Fruit fly (Drosophila melanogaster) whole organism, embryonic: Measurements from ENCODE around the gene cv-c.

Source experiments
- Atf-2 ChIP-seq: fragments of 200-800 bp; sonication (Bioruptor generic); optimal IDR thresholded peaks from 2 replicates; lab custom pipeline; 2016; ENCODE audit warnings: missing biosample characterization, missing genetic modification characterization
- CG10366 ChIP-seq: fragments of 200-800 bp; sonication (Bioruptor generic); IDR thresholded peaks from 2 replicates; pipeline ENCODE4 v1.3.6; 2022; ENCODE audit warnings: missing biosample characterization, missing genetic modification characterization
- CG10462 ChIP-seq: fragments of 200-800 bp; sonication (Bioruptor generic); optimal IDR thresholded peaks from 2 replicates; lab custom pipeline; 2016; ENCODE audit warnings: missing biosample characterization, missing genetic modification characterization
- CG10979 ChIP-seq: fragments of 200-800 bp; sonication (Bioruptor generic); optimal IDR thresholded peaks from 2 replicates; lab custom pipeline; 2018; ENCODE audit warnings: missing biosample characterization, mild to moderate bottlenecking, missing genetic modification characterization, moderate library complexity
- CG11560 ChIP-seq: fragments of 200-800 bp; sonication (Bioruptor generic); IDR thresholded peaks from 3 replicates; pipeline ENCODE4 v1.3.6; 2022; ENCODE audit warnings: missing biosample characterization, missing genetic modification characterization
- CG12391 ChIP-seq: fragments of 200-800 bp; sonication (Bioruptor generic); optimal IDR thresholded peaks from 3 replicates; lab custom pipeline; 2018; ENCODE audit warnings: missing biosample characterization, mild to moderate bottlenecking, missing genetic modification characterization, moderate library complexity
- CG13424 ChIP-seq: fragments of 200-800 bp; sonication (Bioruptor generic); optimal IDR thresholded peaks from 2 replicates; lab custom pipeline; 2019; ENCODE audit warnings: missing biosample characterization, mild to moderate bottlenecking, missing genetic modification characterization, moderate library complexity
- CG13624 ChIP-seq: fragments of 200-800 bp; sonication (Bioruptor generic); optimal IDR thresholded peaks from 2 replicates; lab custom pipeline; 2016; ENCODE audit warnings: missing biosample characterization, missing genetic modification characterization
- CG14014 ChIP-seq: fragments of 200-800 bp; sonication (Bioruptor generic); IDR thresholded peaks from 2 replicates; pipeline ENCODE4 v1.3.6; 2022; ENCODE audit warnings: missing biosample characterization, missing genetic modification characterization
- CG17612 ChIP-seq: fragments of 200-800 bp; sonication (Bioruptor generic); IDR thresholded peaks from 2 replicates; pipeline ENCODE4 v1.3.6; 2022; ENCODE audit warnings: missing biosample characterization, missing genetic modification characterization
- CG2875 ChIP-seq: fragments of 200-800 bp; sonication (Bioruptor generic); optimal IDR thresholded peaks from 2 replicates; lab custom pipeline; 2017; ENCODE audit warnings: missing biosample characterization, mild to moderate bottlenecking, missing genetic modification characterization, missing genetic modification reagents
- CG4854 ChIP-seq: fragments of 200-800 bp; sonication (Bioruptor generic); optimal IDR thresholded peaks from 2 replicates; lab custom pipeline; 2016; ENCODE audit warnings: missing biosample characterization, missing genetic modification characterization, inconsistent platforms
- CG6175 ChIP-seq: fragments of 200-800 bp; sonication (Bioruptor generic); IDR thresholded peaks from 3 replicates; pipeline ENCODE4 v1.3.6; 2022; ENCODE audit warnings: missing biosample characterization, missing genetic modification characterization
- CG8388 ChIP-seq: fragments of 200-800 bp; sonication (Bioruptor generic); optimal IDR thresholded peaks from 2 replicates; lab custom pipeline; 2019; ENCODE audit warnings: missing biosample characterization, mild to moderate bottlenecking, missing genetic modification characterization, moderate library complexity
- CG9797 ChIP-seq: fragments of 200-800 bp; sonication (Bioruptor generic); optimal IDR thresholded peaks from 3 replicates; lab custom pipeline; 2018; ENCODE audit warnings: missing biosample characterization, mild to moderate bottlenecking, missing genetic modification characterization
- Dek ChIP-seq: fragments of 200-800 bp; sonication (Bioruptor generic); optimal IDR thresholded peaks from 3 replicates; lab custom pipeline; 2019; ENCODE audit warnings: missing biosample characterization, mild to moderate bottlenecking, missing genetic modification characterization, moderate library complexity
- Dip2 ChIP-seq: fragments of 200-800 bp; sonication (Bioruptor generic); IDR thresholded peaks from 2 replicates; pipeline ENCODE4 v1.3.6; 2022; ENCODE audit warnings: missing biosample characterization, missing genetic modification characterization
- Drgx ChIP-seq: fragments of 200-800 bp; sonication (Bioruptor generic); IDR thresholded peaks from 2 replicates; pipeline ENCODE4 v1.3.6; 2022; ENCODE audit warnings: missing biosample characterization, missing genetic modification characterization
- Fer1 ChIP-seq: fragments of 200-800 bp; sonication (Bioruptor generic); optimal IDR thresholded peaks from 2 replicates; lab custom pipeline; 2017; ENCODE audit warnings: missing biosample characterization, mild to moderate bottlenecking, missing genetic modification characterization
- GATAe ChIP-seq: fragments of 200-800 bp; sonication (Bioruptor generic); conservative IDR thresholded peaks from 2 replicates; pipeline ENCODE4 v1.3.6; 2022; ENCODE audit warnings: missing biosample characterization, missing genetic modification characterization
- Gug ChIP-seq: fragments of 200-800 bp; sonication (Bioruptor generic); IDR thresholded peaks from 4 replicates; pipeline ENCODE4 v1.3.6; 2022; ENCODE audit warnings: missing biosample characterization, missing genetic modification characterization
- Hmx ChIP-seq: fragments of 200-800 bp; sonication (Bioruptor generic); optimal IDR thresholded peaks from 2 replicates; lab custom pipeline; 2016; ENCODE audit warnings: missing biosample characterization, missing genetic modification characterization
- Hr3 ChIP-seq: fragments of 200-800 bp; sonication (Bioruptor generic); optimal IDR thresholded peaks from 3 replicates; lab custom pipeline; 2016; ENCODE audit warnings: missing biosample characterization, missing genetic modification characterization
- Lim3 ChIP-seq: fragments of 200-800 bp; sonication (Bioruptor generic); IDR thresholded peaks from 2 replicates; pipeline ENCODE4 v1.3.6; 2022; ENCODE audit warnings: missing biosample characterization, missing genetic modification characterization
- MBD-R2 ChIP-seq: fragments of 200-800 bp; sonication (Bioruptor generic); IDR thresholded peaks from 2 replicates; pipeline ENCODE4 v1.3.6; 2022; ENCODE audit warnings: missing biosample characterization, missing genetic modification characterization
- Med ChIP-seq: fragments of 200-800 bp; sonication (Bioruptor generic); peaks from one replicate; lab custom pipeline; 2016; ENCODE audit warnings: missing biosample characterization, missing genetic modification characterization, mild to moderate bottlenecking, inconsistent platforms, moderate library complexity
- NC2β ChIP-seq: fragments of 200-800 bp; sonication (Bioruptor generic); optimal IDR thresholded peaks from 2 replicates; lab custom pipeline; 2016; ENCODE audit warnings: missing biosample characterization, missing genetic modification characterization
- NFAT ChIP-seq: fragments of 200-800 bp; sonication (Bioruptor generic); IDR thresholded peaks from 2 replicates; pipeline ENCODE4 v1.3.6; 2022; ENCODE audit warnings: missing biosample characterization, missing genetic modification characterization
- Oli ChIP-seq: fragments of 200-800 bp; sonication (Bioruptor generic); optimal IDR thresholded peaks from 2 replicates; lab custom pipeline; 2018; ENCODE audit warnings: missing biosample characterization, mild to moderate bottlenecking, missing genetic modification characterization, moderate library complexity
- Stat92E ChIP-seq, 3 experiments: fragments of >200 bp in 2 of 3; fragments of 200-800 bp in 1 of 3; sonication (Bioruptor generic) in 1 of 3; optimal IDR thresholded peaks; 2 replicates each; lab custom pipeline; 2017 to 2019; ENCODE audit warnings: missing biosample characterization in 3 of 3, missing genetic modification characterization in 3 of 3, mild to moderate bottlenecking in 1 of 3, moderate library complexity in 1 of 3
- Xrp1 ChIP-seq: fragments of 200-800 bp; sonication (Bioruptor generic); IDR thresholded peaks from 2 replicates; pipeline ENCODE4 v1.3.6; 2022; ENCODE audit warnings: missing biosample characterization, missing genetic modification characterization
- abd-A ChIP-seq: fragments of 200-800 bp; sonication (Bioruptor generic); optimal IDR thresholded peaks from 3 replicates; lab custom pipeline; 2019; ENCODE audit warnings: missing biosample characterization, mild to moderate bottlenecking, missing genetic modification characterization, moderate library complexity
- amos ChIP-seq: fragments of 200-800 bp; sonication (Bioruptor generic); IDR thresholded peaks from 2 replicates; pipeline ENCODE4 v1.3.6; 2022; ENCODE audit warnings: missing biosample characterization, missing genetic modification characterization; ENCODE audit not compliant: partially characterized antibody
- ara ChIP-seq: fragments of 200-800 bp; sonication (Bioruptor generic); IDR thresholded peaks from 2 replicates; pipeline ENCODE4 v1.3.6; 2022; ENCODE audit warnings: missing biosample characterization, missing genetic modification characterization
- bbx ChIP-seq: fragments of 200-800 bp; sonication (Bioruptor generic); IDR thresholded peaks from 2 replicates; pipeline ENCODE4 v1.3.6; 2022; ENCODE audit warnings: missing biosample characterization, missing genetic modification characterization; ENCODE audit not compliant: partially characterized antibody
- crc ChIP-seq: fragments of 200-800 bp; sonication (Bioruptor generic); optimal IDR thresholded peaks from 2 replicates; lab custom pipeline; 2016; ENCODE audit warnings: missing biosample characterization, missing genetic modification characterization
- ftz-f1 ChIP-seq: fragments of 200-800 bp; sonication (Bioruptor generic); optimal IDR thresholded peaks from 2 replicates; lab custom pipeline; 2016; ENCODE audit warnings: missing biosample characterization, missing genetic modification characterization
- jigr1 ChIP-seq: fragments of 200-800 bp; sonication (Bioruptor generic); IDR thresholded peaks from 3 replicates; pipeline ENCODE4 v1.3.6; 2022; ENCODE audit warnings: missing biosample characterization, missing genetic modification characterization
- jumu ChIP-seq: fragments of 200-800 bp; sonication (Bioruptor generic); optimal IDR thresholded peaks from 3 replicates; lab custom pipeline; 2016; ENCODE audit warnings: missing biosample characterization, missing genetic modification characterization
- pb ChIP-seq: fragments of 200-800 bp; sonication (Bioruptor generic); optimal IDR thresholded peaks from 3 replicates; lab custom pipeline; 2016; ENCODE audit warnings: missing biosample characterization, missing genetic modification characterization
- peb ChIP-seq: fragments of 200-800 bp; sonication (Bioruptor generic); IDR thresholded peaks from 2 replicates; pipeline ENCODE4 v1.3.6; 2022; ENCODE audit warnings: missing biosample characterization, missing genetic modification characterization
- ro ChIP-seq: fragments of 200-800 bp; sonication (Bioruptor generic); IDR thresholded peaks from 2 replicates; pipeline ENCODE4 v1.3.6; 2022; ENCODE audit warnings: missing biosample characterization, missing genetic modification characterization
- sc ChIP-seq, 3 experiments: fragments of >200 bp in 2 of 3; fragments of 200-800 bp in 1 of 3; sonication (Bioruptor generic) in 1 of 3; optimal IDR thresholded peaks; 2 replicates in 2 of 3; 3 replicates in 1 of 3; lab custom pipeline; 2017; ENCODE audit warnings: mild to moderate bottlenecking in 1 of 3, missing biosample characterization in 1 of 3, missing genetic modification characterization in 1 of 3, missing genetic modification reagents in 1 of 3
- so ChIP-seq: fragments of 200-800 bp; sonication (Bioruptor generic); IDR thresholded peaks from 3 replicates; pipeline ENCODE4 v1.3.6; 2022; ENCODE audit warnings: missing biosample characterization, missing genetic modification characterization
- tll ChIP-seq, 2 experiments: fragments of 200-800 bp in 1 of 2; fragments of >200 bp in 1 of 2; sonication (Bioruptor generic) in 1 of 2; optimal IDR thresholded peaks; 2 replicates each; lab custom pipeline; 2017 to 2019; ENCODE audit warnings: missing biosample characterization in 2 of 2, missing genetic modification characterization in 2 of 2, mild to moderate bottlenecking in 1 of 2, moderate library complexity in 1 of 2
- toy ChIP-seq: fragments of 200-800 bp; sonication (Bioruptor generic); IDR thresholded peaks from 2 replicates; pipeline ENCODE4 v1.3.6; 2022; ENCODE audit warnings: missing biosample characterization, missing genetic modification characterization
- trem ChIP-seq: fragments of 200-800 bp; optimal IDR thresholded peaks from 3 replicates; lab custom pipeline; 2019; ENCODE audit warnings: missing biosample characterization, mild to moderate bottlenecking, missing genetic modification characterization, moderate library complexity
- vfl ChIP-seq: fragments of 200-800 bp; sonication (Bioruptor generic); optimal IDR thresholded peaks from 2 replicates; lab custom pipeline; 2016; ENCODE audit warnings: missing biosample characterization, missing genetic modification characterization
- vnd ChIP-seq: fragments of 200-800 bp; sonication (Bioruptor generic); IDR thresholded peaks from 3 replicates; pipeline ENCODE4 v1.3.6; 2022; ENCODE audit warnings: missing biosample characterization, missing genetic modification characterization; ENCODE audit not compliant: partially characterized antibody

Gene cv-c

dm6 chr3R:14478438-14479033 lies 3.0 kb downstream of the cv-c start (continued):
- no peak for TF ChIP-seq Stat92E (GFP tag; optimal IDR thresholded peaks at IDR 0.05; lab: Kevin White, UChicago)
- no peak; the same call in 1 of the 2 replicates for TF ChIP-seq GATAe (GFP tag; lab: Robert Waterston, UW)
- no peak for TF ChIP-seq sc (optimal IDR thresholded peaks at IDR 0.05; lab: Kevin White, UChicago)
- peak; percentile 56 for TF ChIP-seq sc (GFP tag; optimal IDR thresholded peaks at IDR 0.05; lab: Kevin White, UChicago)
- TF ChIP-seq Lim3 (GFP tag; lab: Robert Waterston, UW), result no peak
- TF ChIP-seq CG2875 (GFP tag; lab: Kevin White, UChicago), result peak; percentile 34
- no peak for TF ChIP-seq vnd
- peak; percentile 25 for TF ChIP-seq NC2β
- peak; percentile 38 for TF ChIP-seq jumu (GFP tag; lab: Kevin White, UChicago)
- peak; percentile 42 for TF ChIP-seq CG4854
- peak; percentile 84 for TF ChIP-seq CG13424 (tag; lab: Kevin White, UChicago)
- TF ChIP-seq so, result peak; percentile 56; the same call in 1 of the 3 replicates
- no peak for TF ChIP-seq Drgx (GFP tag; lab: Robert Waterston, UW)
- TF ChIP-seq Gug (GFP tag; lab: Robert Waterston, UW), result peak; percentile 20; the same call in 2 of the 4 replicates
- no peak for TF ChIP-seq CG13624 (GFP tag; lab: Kevin White, UChicago)
- TF ChIP-seq ara (GFP tag; lab: Robert Waterston, UW), result peak; percentile 71
- TF ChIP-seq Atf-2, result peak; percentile 28
- no peak for TF ChIP-seq bbx (GFP tag; lab: Robert Waterston, UW)
- no peak for TF ChIP-seq CG17612 (GFP tag; lab: Robert Waterston, UW)
- TF ChIP-seq amos, result no peak
- TF ChIP-seq Xrp1, result peak; percentile 91
- no peak for TF ChIP-seq pb (GFP tag; lab: Kevin White, UChicago)
- TF ChIP-seq Fer1, result peak; percentile 75
- peak; percentile 80 for TF ChIP-seq Hr3 (GFP tag; lab: Kevin White, UChicago)
- peak; percentile 56; the same call in 1 of the 2 replicates for TF ChIP-seq CG14014 (GFP tag; lab: Robert Waterston, UW)
- TF ChIP-seq ftz-f1, result peak; percentile 50
- peak; percentile 88 for TF ChIP-seq CG8388 (GFP tag; lab: Kevin White, UChicago)
- TF ChIP-seq Dip2 (GFP tag; lab: Robert Waterston, UW), result no peak
- TF ChIP-seq peb, result peak; percentile 64
- peak; percentile 89 for TF ChIP-seq trem (tag; lab: Kevin White, UChicago)
- no peak for TF ChIP-seq NFAT (GFP tag; lab: Robert Waterston, UW)
- no peak for TF ChIP-seq crc (GFP tag; lab: Kevin White, UChicago)
- TF ChIP-seq CG10366 (GFP tag; lab: Robert Waterston, UW), result peak; percentile 69
- peak; percentile 92 for TF ChIP-seq CG12391
- no peak for TF ChIP-seq jigr1
- peak; percentile 13; the same call in 1 of the 2 replicates for TF ChIP-seq ro
- TF ChIP-seq CG10979 (tag; lab: Kevin White, UChicago), result peak; percentile 94
- peak; percentile 81 for TF ChIP-seq abd-A
- peak; percentile 47; the same call in 1 of the 2 replicates for TF ChIP-seq toy
- TF ChIP-seq MBD-R2 (GFP tag; lab: Robert Waterston, UW), result peak; percentile 27; the same call in 1 of the 2 replicates
- TF ChIP-seq tll (GFP tag; optimal IDR thresholded peaks at IDR 0.05; lab: Kevin White, UChicago), result no peak
- TF ChIP-seq CG6175 (GFP tag; lab: Robert Waterston, UW), result 0 out of 3 replicates have a peak, but pooled peaks have one; percentile 34
- TF ChIP-seq Hmx (GFP tag; lab: Kevin White, UChicago), result no peak
- peak; percentile 22 for TF ChIP-seq CG10462 (GFP tag; lab: Kevin White, UChicago)
- no peak for TF ChIP-seq vfl (GFP tag; lab: Kevin White, UChicago)
- TF ChIP-seq CG9797, result no peak
- TF ChIP-seq Dek (tag; lab: Kevin White, UChicago), result peak; percentile 71
- no peak; the same call in 2 of the 3 replicates for TF ChIP-seq CG11560 (tag; lab: Robert Waterston, UW)
- TF ChIP-seq Oli (tag; lab: Kevin White, UChicago), result peak; percentile 81
- peak; percentile 41 for TF ChIP-seq Med (GFP tag; lab: Kevin White, UChicago)
